Worm (Caenorhabditis elegans) whole organism, L3 larva: ENCODE results near the gene nmur-2.
A peak's percentile ranks its signal among the peaks of the same experiment; 100 is the strongest.

Source experiments
- R02D3.7 ChIP-seq: fragments of 150-350 bp; optimal IDR thresholded peaks from 2 replicates; lab custom pipeline; 2014; ENCODE audit warnings: missing biosample characterization, missing genetic modification characterization
- ZK546.5 ChIP-seq: sonication (generic microtip); optimal IDR thresholded peaks from 2 replicates; lab custom pipeline; 2017; ENCODE audit warnings: missing biosample characterization, missing genetic modification characterization
- aly-2 ChIP-seq: fragments of 150-350 bp; optimal IDR thresholded peaks from 2 replicates; lab custom pipeline; 2014; ENCODE audit warnings: missing biosample characterization, missing genetic modification characterization
- ama-1 ChIP-seq: fragments of 150-350 bp; optimal IDR thresholded peaks from 2 replicates; lab custom pipeline; 2018
- ceh-16 ChIP-seq: sonication (generic microtip); optimal IDR thresholded peaks from 2 replicates; lab custom pipeline; 2017; ENCODE audit warnings: missing biosample characterization, missing genetic modification characterization
- ceh-28 ChIP-seq: fragments of 150-350 bp; optimal IDR thresholded peaks from 2 replicates; lab custom pipeline; 2014; ENCODE audit warnings: missing biosample characterization, missing genetic modification reagents, missing genetic modification characterization
- ceh-82 ChIP-seq: fragments of 150-350 bp; optimal IDR thresholded peaks from 2 replicates; lab custom pipeline; 2014; ENCODE audit warnings: missing biosample characterization, missing genetic modification characterization
- ceh-9 ChIP-seq: sonication (generic microtip); optimal IDR thresholded peaks from 2 replicates; lab custom pipeline; 2018; ENCODE audit warnings: missing biosample characterization, missing genetic modification characterization
- daf-12 ChIP-seq: fragments of 150-350 bp; optimal IDR thresholded peaks from 2 replicates; lab custom pipeline; 2014; ENCODE audit warnings: missing biosample characterization, missing genetic modification reagents, missing genetic modification characterization
- egl-27 ChIP-seq: sonication (generic microtip); optimal IDR thresholded peaks from 4 replicates; lab custom pipeline; 2017; ENCODE audit warnings: missing biosample characterization, missing genetic modification reagents, missing genetic modification characterization
- elt-1 ChIP-seq: fragments of 150-350 bp; optimal IDR thresholded peaks from 2 replicates; lab custom pipeline; 2014; ENCODE audit warnings: missing biosample characterization, missing genetic modification characterization
- elt-2 ChIP-seq: sonication (generic microtip); optimal IDR thresholded peaks from 2 replicates; lab custom pipeline; 2016; ENCODE audit warnings: missing genetic modification reagents, mild to moderate bottlenecking, missing genetic modification characterization, missing compliant biosample characterization
- elt-3 ChIP-seq, 3 experiments: fragments of 150-350 bp in 1 of 3; sonication (generic microtip) in 2 of 3; optimal IDR thresholded peaks; 2 replicates in 2 of 3; 4 replicates in 1 of 3; lab custom pipeline; 2014 to 2017; ENCODE audit warnings: missing biosample characterization in 3 of 3, missing genetic modification characterization in 3 of 3
- eor-1 ChIP-seq, 2 experiments: fragments of 150-350 bp; optimal IDR thresholded peaks; 2 replicates each; lab custom pipeline; 2014 to 2018; ENCODE audit warnings: missing biosample characterization in 2 of 2, missing genetic modification characterization in 2 of 2
- fkh-10 ChIP-seq: sonication (generic microtip); optimal IDR thresholded peaks from 2 replicates; lab custom pipeline; 2017; ENCODE audit warnings: missing biosample characterization, missing genetic modification reagents, missing genetic modification characterization
- fkh-2 ChIP-seq: fragments of 150-350 bp; optimal IDR thresholded peaks from 2 replicates; lab custom pipeline; 2014; ENCODE audit warnings: missing biosample characterization, missing genetic modification reagents, missing genetic modification characterization
- fos-1 ChIP-seq: fragments of 150-350 bp; optimal IDR thresholded peaks from 2 replicates; lab custom pipeline; 2014; ENCODE audit warnings: missing biosample characterization, missing genetic modification characterization
- hmg-11 ChIP-seq: sonication (generic microtip); optimal IDR thresholded peaks from 2 replicates; lab custom pipeline; 2016; ENCODE audit warnings: missing genetic modification characterization, missing compliant biosample characterization
- lin-15B ChIP-seq: fragments of 150-350 bp; optimal IDR thresholded peaks from 2 replicates; lab custom pipeline; 2014; ENCODE audit warnings: missing biosample characterization, missing genetic modification characterization
- lin-39 ChIP-seq: fragments of 150-350 bp; optimal IDR thresholded peaks from 2 replicates; lab custom pipeline; 2018; ENCODE audit warnings: missing biosample characterization, missing genetic modification reagents, missing genetic modification characterization
- lsy-12 ChIP-seq: sonication (generic microtip); optimal IDR thresholded peaks from 2 replicates; lab custom pipeline; 2016; ENCODE audit warnings: mild to moderate bottlenecking, missing genetic modification characterization, missing compliant biosample characterization
- mml-1 ChIP-seq: fragments of 150-350 bp; sonication (generic microtip); optimal IDR thresholded peaks from 3 replicates; lab custom pipeline; 2014; ENCODE audit warnings: missing biosample characterization, missing genetic modification characterization
- nfya-1 ChIP-seq: sonication (generic microtip); optimal IDR thresholded peaks from 2 replicates; lab custom pipeline; 2017; ENCODE audit warnings: missing genetic modification characterization, mild to moderate bottlenecking, missing compliant biosample characterization, antibody characterized with exemption, moderate library complexity; ENCODE audit not compliant: insufficient read depth
- nhr-11 ChIP-seq: fragments of 150-350 bp; optimal IDR thresholded peaks from 2 replicates; lab custom pipeline; 2014; ENCODE audit warnings: missing biosample characterization, missing genetic modification characterization
- nhr-12 ChIP-seq: fragments of 150-350 bp; optimal IDR thresholded peaks from 2 replicates; lab custom pipeline; 2014; ENCODE audit warnings: missing biosample characterization, missing genetic modification characterization
- nhr-23 ChIP-seq: fragments of 150-350 bp; optimal IDR thresholded peaks from 2 replicates; lab custom pipeline; 2014; ENCODE audit warnings: missing biosample characterization, missing genetic modification reagents, missing genetic modification characterization
- nhr-237 ChIP-seq: fragments of 150-350 bp; optimal IDR thresholded peaks from 2 replicates; lab custom pipeline; 2014; ENCODE audit warnings: missing biosample characterization, missing genetic modification characterization
- nhr-25 ChIP-seq: sonication (generic microtip); optimal IDR thresholded peaks from 2 replicates; lab custom pipeline; 2017; ENCODE audit warnings: missing biosample characterization, missing genetic modification characterization
- nhr-28 ChIP-seq: fragments of 150-350 bp; optimal IDR thresholded peaks from 2 replicates; lab custom pipeline; 2014; ENCODE audit warnings: missing biosample characterization, missing genetic modification characterization
- nhr-43 ChIP-seq: sonication (generic microtip); optimal IDR thresholded peaks from 2 replicates; lab custom pipeline; 2016; ENCODE audit warnings: mild to moderate bottlenecking, missing genetic modification characterization, missing compliant biosample characterization; ENCODE audit not compliant: poor library complexity, severe bottlenecking
- nhr-67 ChIP-seq: fragments of 150-350 bp; optimal IDR thresholded peaks from 2 replicates; lab custom pipeline; 2014; ENCODE audit warnings: missing biosample characterization, missing genetic modification characterization
- nhr-76 ChIP-seq: fragments of 150-350 bp; sonication (generic microtip); optimal IDR thresholded peaks from 5 replicates; lab custom pipeline; 2014; ENCODE audit warnings: missing biosample characterization, missing genetic modification characterization
- nhr-77 ChIP-seq: fragments of 150-350 bp; optimal IDR thresholded peaks from 2 replicates; lab custom pipeline; 2014; ENCODE audit warnings: missing biosample characterization, missing genetic modification characterization
- pha-4 ChIP-seq: fragments of 150-350 bp; optimal IDR thresholded peaks from 2 replicates; lab custom pipeline; 2014; ENCODE audit warnings: missing biosample characterization, missing genetic modification reagents, missing genetic modification characterization
- pqm-1 ChIP-seq: fragments of 150-350 bp; optimal IDR thresholded peaks from 2 replicates; lab custom pipeline; 2017; ENCODE audit warnings: missing biosample characterization, missing genetic modification characterization, inconsistent platforms
- sea-2 ChIP-seq: fragments of 150-350 bp; sonication (generic microtip); optimal IDR thresholded peaks from 4 replicates; lab custom pipeline; 2014; ENCODE audit warnings: missing biosample characterization, missing genetic modification reagents, missing genetic modification characterization
- skn-1 ChIP-seq: fragments of 150-350 bp; optimal IDR thresholded peaks from 2 replicates; lab custom pipeline; 2014; ENCODE audit warnings: missing biosample characterization, missing genetic modification characterization
- snpc-4 ChIP-seq: fragments of 150-350 bp; optimal IDR thresholded peaks from 2 replicates; lab custom pipeline; 2014; ENCODE audit warnings: missing biosample characterization, missing genetic modification characterization
- tbx-2 ChIP-seq: sonication (generic microtip); optimal IDR thresholded peaks from 2 replicates; lab custom pipeline; 2016; ENCODE audit warnings: mild to moderate bottlenecking, missing genetic modification characterization, missing compliant biosample characterization
- unc-39 ChIP-seq: sonication (generic microtip); optimal IDR thresholded peaks from 4 replicates; lab custom pipeline; 2017; ENCODE audit warnings: missing biosample characterization, missing genetic modification characterization
- unc-62 ChIP-seq: fragments of 150-350 bp; sonication (generic microtip); optimal IDR thresholded peaks from 4 replicates; lab custom pipeline; 2014; ENCODE audit warnings: missing biosample characterization, missing genetic modification reagents, missing genetic modification characterization
- zag-1 ChIP-seq: fragments of 150-350 bp; optimal IDR thresholded peaks from 2 replicates; lab custom pipeline; 2014; ENCODE audit warnings: missing biosample characterization, missing genetic modification characterization
- ztf-11 ChIP-seq: fragments of 150-350 bp; optimal IDR thresholded peaks from 2 replicates; lab custom pipeline; 2014; ENCODE audit warnings: missing biosample characterization, missing genetic modification characterization
- ztf-4 ChIP-seq: fragments of 150-350 bp; optimal IDR thresholded peaks from 2 replicates; lab custom pipeline; 2014; ENCODE audit warnings: missing biosample characterization, missing genetic modification characterization

The nmur-2 gene

DNA sequence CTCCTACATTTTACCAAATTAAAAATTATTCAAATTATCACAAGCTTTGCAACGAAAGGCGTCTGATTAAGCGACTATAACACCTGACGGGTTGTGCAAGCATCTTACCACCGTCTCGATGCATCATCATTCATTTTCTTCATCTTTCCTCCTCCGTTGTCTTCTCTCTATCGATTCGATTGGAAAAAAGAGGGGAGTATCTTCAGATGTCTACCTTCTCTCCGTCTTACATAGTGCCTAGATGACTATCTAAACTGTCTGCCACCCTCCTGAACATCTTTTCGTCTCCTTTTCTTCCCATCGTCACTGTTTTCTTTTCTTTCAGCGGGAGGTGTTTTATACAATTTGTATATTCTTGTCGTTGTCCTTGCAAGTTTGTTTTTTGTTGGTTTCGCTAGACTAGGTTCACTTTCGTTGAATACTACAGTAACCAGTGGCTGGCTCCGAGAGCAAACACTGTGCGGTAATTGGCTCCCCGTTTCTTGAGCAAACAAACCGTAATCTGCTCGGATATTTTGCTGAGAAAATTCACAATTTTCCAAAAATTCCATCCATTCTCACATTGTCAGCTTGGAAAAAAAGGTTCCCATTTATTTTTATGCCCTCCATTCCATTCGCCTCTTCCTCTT lies 34.6 kb upstream of the nmur-2 start:
- peak; percentile 54 for TF ChIP-seq elt-2 (tag; lab: Kevin White, UChicago)
- peak; percentile 49 for TF ChIP-seq nfya-1
- TF ChIP-seq ceh-28 (tag; lab: Kevin White, UChicago), result peak; percentile 79
- peak; percentile 3 for TF ChIP-seq hmg-11 (tag; lab: Kevin White, UChicago)
- no peak for TF ChIP-seq elt-3 (tag; optimal IDR thresholded peaks at IDR 0.05; lab: Kevin White, UChicago)
- no peak for TF ChIP-seq ztf-11 (tag; lab: Kevin White, UChicago)
- peak; percentile 53 for TF ChIP-seq nhr-23 (tag; lab: Kevin White, UChicago)
- TF ChIP-seq pqm-1, result peak; percentile 60
- peak; percentile 48 for TF ChIP-seq pha-4 (tag; lab: Kevin White, UChicago)
- TF ChIP-seq nhr-25, result peak; percentile 58

DNA sequence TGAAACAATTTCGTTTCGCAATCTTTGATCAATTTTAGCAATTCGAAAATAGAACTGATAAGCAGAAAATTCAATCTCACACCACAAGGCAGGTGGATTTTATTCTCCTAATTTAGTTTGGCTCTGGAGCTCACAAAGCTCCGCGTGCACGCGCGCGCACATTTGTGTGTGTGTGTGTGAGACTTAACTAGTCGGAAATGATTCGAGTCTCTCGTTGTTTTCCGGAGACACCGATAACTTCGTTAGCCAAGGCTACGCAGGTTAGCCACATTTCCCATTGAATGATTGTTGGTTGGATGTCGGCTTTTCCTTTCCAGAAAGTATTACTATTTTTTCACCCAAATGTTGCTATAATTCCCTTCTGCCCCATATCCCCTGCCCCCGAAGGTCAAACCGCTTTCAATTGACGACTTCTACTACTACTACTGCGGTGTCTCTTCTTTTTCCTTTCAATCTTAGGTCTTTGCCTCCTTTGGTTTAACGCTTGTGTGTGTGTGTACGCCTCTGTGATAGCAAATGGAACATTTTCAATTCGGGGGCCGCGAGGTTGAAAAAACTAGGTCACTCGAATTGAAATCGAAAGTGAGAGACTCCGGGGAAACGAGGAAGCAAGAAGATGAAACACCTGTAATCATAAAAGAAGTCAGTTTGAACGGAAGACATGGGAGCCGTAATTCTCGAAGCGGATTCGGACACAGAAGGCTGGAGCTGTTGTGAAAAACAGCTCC lies 33.4 kb upstream of the nmur-2 start:
- no peak for TF ChIP-seq nhr-76
- no peak for TF ChIP-seq ceh-82 (tag; lab: Kevin White, UChicago)
- peak; percentile 86 for TF ChIP-seq nhr-23 (tag; lab: Kevin White, UChicago)

DNA sequence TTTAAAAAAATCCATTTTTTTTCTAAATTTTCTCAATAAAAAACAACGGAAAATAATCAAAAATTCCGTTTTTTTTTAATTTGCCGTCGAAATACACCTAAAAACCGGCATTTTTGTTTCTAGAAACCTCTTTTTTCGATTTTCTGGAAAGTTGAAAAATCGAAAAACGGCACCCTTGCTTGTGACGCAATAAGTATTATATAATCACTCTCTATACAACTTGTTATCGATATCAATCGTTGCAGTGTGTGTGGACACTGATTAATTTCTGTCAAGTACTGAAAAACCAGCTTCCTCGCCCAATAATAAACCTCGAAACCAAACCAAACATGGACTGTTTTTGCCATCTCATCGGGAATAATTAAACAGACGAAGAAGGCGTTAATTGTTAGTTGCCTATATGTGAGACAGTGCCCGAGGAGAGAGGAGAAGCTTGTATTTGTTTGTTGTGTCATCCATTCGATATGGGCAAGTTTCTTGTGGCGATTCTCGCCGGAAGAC lies 32.2 kb upstream of the nmur-2 start:
- TF ChIP-seq pqm-1 (peak; percentile 16), elt-2 (tag; lab: Kevin White, UChicago) (peak; percentile 19), fkh-10 (GFP tag; lab: Kevin White, UChicago) (no peak)

DNA sequence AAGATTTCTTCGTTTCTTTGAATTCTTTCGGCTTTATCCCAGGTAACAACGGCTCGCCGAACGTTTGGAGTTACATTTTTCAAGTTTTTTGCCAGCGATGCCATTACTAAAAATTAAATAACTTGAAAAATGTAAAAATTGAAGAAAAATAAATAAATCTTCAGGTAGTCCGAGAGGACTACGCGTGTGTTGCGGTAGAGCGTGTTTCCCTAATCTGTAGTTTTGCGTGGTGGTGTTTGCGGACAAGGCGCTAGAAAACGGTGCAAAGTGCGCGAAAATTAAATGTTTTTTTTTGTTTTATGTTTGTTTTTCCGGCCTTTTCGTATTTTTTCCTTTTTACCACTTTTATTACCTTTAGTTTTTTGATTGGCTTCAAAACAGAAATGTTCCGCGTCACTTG lies 31.1 kb upstream of the nmur-2 start, which contains the start of gene mrpl-28:
Gene mrpl-28 (minus strand): TSS at position 106 of the 400 bp plus-strand sequence.
- no peak for TF ChIP-seq elt-3 (tag; optimal IDR thresholded peaks at IDR 0.05; lab: Kevin White, UChicago)
- no peak for TF ChIP-seq ztf-11 (tag; lab: Kevin White, UChicago)
- peak; percentile 16 for TF ChIP-seq zag-1 (tag; lab: Kevin White, UChicago)
- TF ChIP-seq ama-1 (lab: Kevin White, UChicago), result no peak
- no peak for TF ChIP-seq aly-2 (tag; lab: Kevin White, UChicago)
- peak; percentile 16 for TF ChIP-seq elt-1 (tag; lab: Kevin White, UChicago)
- TF ChIP-seq snpc-4, result peak; percentile 84
- peak; percentile 77 for TF ChIP-seq tbx-2 (tag; lab: Kevin White, UChicago)
- TF ChIP-seq R02D3.7, result peak; percentile 84
- TF ChIP-seq ceh-9, result no peak
- peak; percentile 92 for TF ChIP-seq hmg-11 (tag; lab: Kevin White, UChicago)
- TF ChIP-seq nhr-67 (tag; lab: Kevin White, UChicago), result no peak
- TF ChIP-seq mml-1 (tag; lab: Kevin White, UChicago), result no peak
- TF ChIP-seq nhr-76, result no peak
- no peak for TF ChIP-seq daf-12
- TF ChIP-seq lsy-12 (tag; lab: Kevin White, UChicago), result peak; percentile 87
- TF ChIP-seq unc-39, result no peak
- TF ChIP-seq pqm-1, result peak; percentile 38
- TF ChIP-seq lin-15B (tag; lab: Kevin White, UChicago), result peak; percentile 98
- no peak for TF ChIP-seq sea-2 (GFP tag; lab: Kevin White, UChicago)
- no peak for TF ChIP-seq fkh-10 (GFP tag; lab: Kevin White, UChicago)
- TF ChIP-seq lin-39, result peak; percentile 85
- no peak for TF ChIP-seq ZK546.5
- TF ChIP-seq nhr-237 (tag; lab: Kevin White, UChicago), result no peak
- TF ChIP-seq nhr-43, result peak; percentile 85
- no peak for TF ChIP-seq eor-1 (tag; optimal IDR thresholded peaks at IDR 0.05; lab: Kevin White, UChicago)
- no peak for TF ChIP-seq fos-1
- TF ChIP-seq nhr-77 (tag; lab: Kevin White, UChicago), result peak; percentile 73
- TF ChIP-seq elt-2 (tag; lab: Kevin White, UChicago), result peak; percentile 66
- no peak for TF ChIP-seq ceh-16 (tag; lab: Kevin White, UChicago)
- no peak for TF ChIP-seq egl-27 (tag; lab: Kevin White, UChicago)
- no peak for TF ChIP-seq nhr-11 (tag; lab: Kevin White, UChicago)
- TF ChIP-seq nfya-1, result peak; percentile 91
- TF ChIP-seq nhr-12 (tag; lab: Kevin White, UChicago), result no peak
- peak; percentile 14 for TF ChIP-seq skn-1 (tag; lab: Kevin White, UChicago)
- peak; percentile 77 for TF ChIP-seq ceh-28 (tag; lab: Kevin White, UChicago)
- no peak for TF ChIP-seq unc-62
- TF ChIP-seq ztf-4 (tag; lab: Kevin White, UChicago), result no peak
- no peak for TF ChIP-seq fkh-2 (tag; lab: Kevin White, UChicago)
- TF ChIP-seq nhr-25, result peak; percentile 89
- TF ChIP-seq nhr-28, result no peak
- TF ChIP-seq nhr-23 (tag; lab: Kevin White, UChicago), result peak; percentile 95
